Worm (Caenorhabditis elegans): ENCODE measurements around the gene sws-1.
"Not testable (repeated sequence)": the region's sequence is repeated elsewhere in the genome, so short reads cannot be mapped to it uniquely, and the experiment has no call there.

The sws-1 gene

DNA sequence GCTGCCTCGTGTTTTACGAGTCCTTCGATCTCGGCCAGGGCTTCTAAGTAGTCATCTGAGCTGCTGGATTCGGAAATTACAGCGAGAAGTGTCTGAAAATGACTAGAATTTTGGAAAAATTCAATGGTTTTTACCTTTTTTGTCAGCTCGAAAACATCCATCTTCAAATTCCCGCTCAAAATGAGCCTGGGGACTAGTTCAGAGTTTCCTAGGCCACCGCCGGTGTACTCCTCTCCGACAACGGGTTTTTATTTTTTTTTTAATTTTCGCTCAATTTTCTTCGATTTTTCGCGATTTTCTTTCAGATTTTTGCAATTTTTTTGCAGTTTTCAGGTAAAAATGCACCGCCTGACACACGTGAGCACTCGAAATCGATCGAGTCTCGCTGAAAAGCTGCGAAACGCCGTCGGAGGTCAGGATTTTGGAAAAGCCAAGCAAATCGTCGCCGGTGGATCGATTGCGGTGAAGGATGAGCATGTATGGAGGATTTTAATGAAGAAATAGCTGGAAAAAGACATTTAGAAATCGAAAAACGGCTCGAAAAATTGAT, at the start of gene sws-1, which contains the start of gene mrps-35:
Gene sws-1, minus strand, starts transcription at position 500 of the 550 bp plus-strand sequence.
Gene mrps-35, plus strand, starts transcription at position 327 of the 550 bp plus-strand sequence.
- TF ChIP-seq F13C5.2 (tag; optimal IDR thresholded peaks at IDR 0.05) (no peak), pes-1 (GFP tag; IDR thresholded peaks at IDR 0.05) (peak; percentile 70), ets-7 (tag; optimal IDR thresholded peaks at IDR 0.05) (peak; percentile 8), tbx-37 (GFP tag; conservative IDR thresholded peaks at IDR 0.05) (peak; percentile 87), sea-1 (GFP tag; conservative IDR thresholded peaks at IDR 0.05) (0 out of 2 replicates have a peak, but pooled peaks have one; percentile 26), tbx-11 (GFP tag; IDR thresholded peaks at IDR 0.05) (no peak), scrt-1 (GFP tag; IDR thresholded peaks at IDR 0.05) (no peak)

ce11 chrV:19027338-19027737, 46.1 kb upstream of the sws-1 start:
- TF ChIP-seq flt-1 (GFP tag; IDR thresholded peaks at IDR 0.05) (no peak), aly-1 (tag; optimal IDR thresholded peaks at IDR 0.05) (no peak), B0310.2 (tag; optimal IDR thresholded peaks at IDR 0.05) (no peak), ama-1 (optimal IDR thresholded peaks at IDR 0.05) (no peak), tbx-37 (GFP tag; conservative IDR thresholded peaks at IDR 0.05) (no peak), pes-1 (GFP tag; IDR thresholded peaks at IDR 0.05) (no peak), ceh-36 (tag; optimal IDR thresholded peaks at IDR 0.05) (no peak), ets-7 (tag; optimal IDR thresholded peaks at IDR 0.05) (no peak), tbx-11 (GFP tag; IDR thresholded peaks at IDR 0.05) (no peak), scrt-1 (GFP tag; IDR thresholded peaks at IDR 0.05) (no peak), ceh-13 (GFP tag; optimal IDR thresholded peaks at IDR 0.05) (no peak), F13C5.2 (tag; optimal IDR thresholded peaks at IDR 0.05) (no peak), hmg-4 (GFP tag; optimal IDR thresholded peaks at IDR 0.05) (no peak)

ce11 chrV:19026163-19026562, 44.9 kb upstream of the sws-1 start, which contains the start of gene Y39B6A.25:
Y39B6A.25 (plus strand) TSS chrV:19026463.
- no peak for TF ChIP-seq hmg-4 (GFP tag; optimal IDR thresholded peaks at IDR 0.05)
- no peak for TF ChIP-seq ceh-13 (GFP tag; optimal IDR thresholded peaks at IDR 0.05)
- no peak for TF ChIP-seq pes-1 (GFP tag; IDR thresholded peaks at IDR 0.05)
- no peak for TF ChIP-seq hnd-1 (tag; optimal IDR thresholded peaks at IDR 0.05)
- no peak for TF ChIP-seq hmbx-1 (tag; optimal IDR thresholded peaks at IDR 0.05)

DNA sequence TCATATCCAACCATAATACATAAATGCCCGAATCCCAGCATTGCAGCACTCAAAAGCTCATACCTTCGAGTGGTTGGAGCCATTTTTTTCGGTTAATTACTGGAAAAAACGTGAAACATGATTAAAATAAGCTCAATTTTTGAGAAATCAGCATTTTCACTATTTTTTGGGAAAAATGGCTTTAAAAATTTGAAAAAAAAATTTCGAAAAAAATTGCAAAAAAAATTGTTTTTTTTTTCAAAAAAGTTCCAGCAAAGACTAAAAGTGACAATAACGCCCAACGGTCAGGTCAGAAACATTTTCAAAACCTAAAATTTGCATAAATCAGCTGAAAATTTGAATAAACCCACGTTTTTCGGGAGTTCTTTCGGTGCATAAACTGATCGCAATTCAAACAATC, 43.4 kb upstream of the sws-1 start, which contains the start of gene Y39B6A.29:
Gene Y39B6A.29, minus strand, starts transcription at position 101 of the 400 bp plus-strand sequence.
- TF ChIP-seq ceh-13 (GFP tag; optimal IDR thresholded peaks at IDR 0.05) (no peak), ceh-36 (tag; optimal IDR thresholded peaks at IDR 0.05) (no peak), tbx-37 (GFP tag; conservative IDR thresholded peaks at IDR 0.05) (no peak), hnd-1 (tag; optimal IDR thresholded peaks at IDR 0.05) (no peak), tbx-11 (GFP tag; IDR thresholded peaks at IDR 0.05) (no peak), tra-4 (tag; optimal IDR thresholded peaks at IDR 0.05) (no peak), ets-7 (tag; optimal IDR thresholded peaks at IDR 0.05) (no peak), hmbx-1 (tag; optimal IDR thresholded peaks at IDR 0.05) (no peak), aly-1 (tag; optimal IDR thresholded peaks at IDR 0.05) (no peak), flt-1 (GFP tag; IDR thresholded peaks at IDR 0.05) (no peak), pes-1 (GFP tag; IDR thresholded peaks at IDR 0.05) (no peak), F13C5.2 (tag; optimal IDR thresholded peaks at IDR 0.05) (no peak), ama-1 (optimal IDR thresholded peaks at IDR 0.05) (no peak), B0310.2 (tag; optimal IDR thresholded peaks at IDR 0.05) (no peak), scrt-1 (GFP tag; IDR thresholded peaks at IDR 0.05) (no peak)

DNA sequence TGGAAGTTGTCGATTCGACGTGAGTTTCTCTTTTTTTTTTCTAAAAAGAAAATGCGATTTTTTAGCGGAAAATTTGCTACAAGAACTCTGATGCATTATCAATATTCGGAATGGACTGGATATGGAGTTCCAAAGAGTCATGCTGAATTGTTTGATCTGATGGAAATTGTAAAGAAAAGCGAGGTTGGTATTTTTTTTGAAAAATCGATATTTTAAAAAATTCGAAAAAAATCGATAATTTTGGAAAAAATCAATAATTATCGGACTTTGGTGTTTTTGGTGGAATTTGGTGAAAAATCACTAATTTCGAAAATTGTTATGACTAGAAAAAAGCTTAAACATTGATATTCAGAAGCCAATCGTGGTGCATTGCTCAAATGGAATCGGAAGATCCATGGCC, 38.0 kb upstream of the sws-1 start:
- TF ChIP-seq tra-4 (tag; optimal IDR thresholded peaks at IDR 0.05) (no peak), ceh-36 (tag; optimal IDR thresholded peaks at IDR 0.05) (no peak), tbx-37 (GFP tag; conservative IDR thresholded peaks at IDR 0.05) (no peak), hnd-1 (tag; optimal IDR thresholded peaks at IDR 0.05) (no peak), F13C5.2 (tag; optimal IDR thresholded peaks at IDR 0.05) (no peak), aly-1 (tag; optimal IDR thresholded peaks at IDR 0.05) (no peak), B0310.2 (tag; optimal IDR thresholded peaks at IDR 0.05) (no peak), ama-1 (optimal IDR thresholded peaks at IDR 0.05) (no peak), ets-7 (tag; optimal IDR thresholded peaks at IDR 0.05) (no peak), scrt-1 (GFP tag; IDR thresholded peaks at IDR 0.05) (no peak), hmg-4 (GFP tag; optimal IDR thresholded peaks at IDR 0.05) (no peak), pes-1 (GFP tag; IDR thresholded peaks at IDR 0.05) (no peak), tbx-11 (GFP tag; IDR thresholded peaks at IDR 0.05) (no peak), ceh-13 (GFP tag; optimal IDR thresholded peaks at IDR 0.05) (no peak), sea-1 (GFP tag; conservative IDR thresholded peaks at IDR 0.05) (no peak), hmbx-1 (tag; optimal IDR thresholded peaks at IDR 0.05) (no peak), flt-1 (GFP tag; IDR thresholded peaks at IDR 0.05) (no peak)

ce11 chrV:19014273-19014672, 33.0 kb upstream of the sws-1 start, which contains the start of gene Y39B6A.30:
Y39B6A.30 (plus strand) TSS chrV:19014573.
- not testable (repeated sequence) for TF ChIP-seq tbx-37 (GFP tag; conservative IDR thresholded peaks at IDR 0.05); pes-1 (GFP tag; IDR thresholded peaks at IDR 0.05); B0310.2 (tag; optimal IDR thresholded peaks at IDR 0.05)

- TF ChIP-seq sea-1 (GFP tag; conservative IDR thresholded peaks at IDR 0.05) (no peak), scrt-1 (GFP tag; IDR thresholded peaks at IDR 0.05) (no peak), tbx-11 (GFP tag; IDR thresholded peaks at IDR 0.05) (no peak), hmg-4 (GFP tag; optimal IDR thresholded peaks at IDR 0.05) (no peak), hmbx-1 (tag; optimal IDR thresholded peaks at IDR 0.05) (no peak), flt-1 (GFP tag; IDR thresholded peaks at IDR 0.05) (no peak), ets-7 (tag; optimal IDR thresholded peaks at IDR 0.05) (no peak), ama-1 (optimal IDR thresholded peaks at IDR 0.05) (no peak)
Observed at ce11 chrV:19013215-19013614, 31.9 kb upstream of the sws-1 start.

DNA sequence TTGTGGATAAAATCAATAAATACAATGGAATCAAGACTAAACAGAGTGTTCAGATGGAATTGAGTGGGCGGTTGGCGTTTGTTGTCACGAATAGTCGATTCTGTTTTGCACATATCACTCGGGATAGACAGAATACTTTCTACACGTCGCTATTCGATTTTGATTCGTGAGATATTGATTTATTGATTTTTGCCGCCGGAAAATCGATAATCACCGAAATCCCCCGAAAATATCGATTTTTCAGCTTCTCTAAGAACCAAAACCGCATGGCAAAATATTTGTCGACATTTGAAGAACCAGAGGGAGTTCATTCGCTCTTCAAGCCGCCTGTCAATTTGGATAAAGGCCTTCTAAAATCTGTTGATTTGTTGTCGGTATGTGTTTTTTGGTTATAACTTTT, 29.1 kb upstream of the sws-1 start:
- no peak for TF ChIP-seq F13C5.2 (tag; optimal IDR thresholded peaks at IDR 0.05)
